Worm (Caenorhabditis elegans): ENCODE measurements around the gene F11C1.9.

F11C1.9 gene

ce11 chrX:12977451-12977850, at the start of gene F11C1.9:
F11C1.9 (minus strand) TSS chrX:12977551.
- no peak for TF ChIP-seq ztf-6 (GFP tag; IDR thresholded peaks at IDR 0.05)
- no peak for TF ChIP-seq nfya-1 (tag; optimal IDR thresholded peaks at IDR 0.05; ENCODE audit: borderline replicate concordance, insufficient read depth)
- TF ChIP-seq F33H1.4 (GFP tag; IDR thresholded peaks at IDR 0.05) = no peak
- TF ChIP-seq akir-1 (GFP tag; optimal IDR thresholded peaks at IDR 0.05) = no peak
- TF ChIP-seq snpc-4 (GFP tag; optimal IDR thresholded peaks at IDR 0.05) = no peak
- no peak for TF ChIP-seq snpc-4 (tag; optimal IDR thresholded peaks at IDR 0.05)

- no peak for TF ChIP-seq rec-8 (tag; optimal IDR thresholded peaks at IDR 0.05)
- TF ChIP-seq ceh-79 (tag; optimal IDR thresholded peaks at IDR 0.05) = no peak
- no peak for TF ChIP-seq hsf-1 (GFP tag; IDR thresholded peaks at IDR 0.05)
- no peak for TF ChIP-seq Y53F4B.3 (GFP tag; IDR thresholded peaks at IDR 0.05)
- no peak for TF ChIP-seq aptf-3 (GFP tag; IDR thresholded peaks at IDR 0.05)
- no peak for TF ChIP-seq ceh-40 (GFP tag; IDR thresholded peaks at IDR 0.05)
These were observed 44.1 kb upstream of the F11C1.9 start for ce11 chrX:13021446-13021845.

- TF ChIP-seq mxl-1 (tag; optimal IDR thresholded peaks at IDR 0.05) = no peak
- no peak for TF ChIP-seq ekl-4 (GFP tag; IDR thresholded peaks at IDR 0.05)
- TF ChIP-seq K12H6.12 (tag; optimal IDR thresholded peaks at IDR 0.05) = no peak
- TF ChIP-seq egl-18 (GFP tag; IDR thresholded peaks at IDR 0.05) = no peak
- TF ChIP-seq F10E7.11 (tag; optimal IDR thresholded peaks at IDR 0.05) = no peak
- TF ChIP-seq ZK185.1 (tag; optimal IDR thresholded peaks at IDR 0.05; ENCODE audit: poor library complexity, severe bottlenecking) = no peak
- no peak for TF ChIP-seq tbx-9 (tag; optimal IDR thresholded peaks at IDR 0.05; ENCODE audit: borderline replicate concordance)
- no peak for TF ChIP-seq pbrm-1 (GFP tag; IDR thresholded peaks at IDR 0.05)
- no peak for TF ChIP-seq B0019.2 (GFP tag; conservative IDR thresholded peaks at IDR 0.05)
These were observed 38.9 kb upstream of the F11C1.9 start for ce11 chrX:13016290-13016689.

- no peak for TF ChIP-seq attf-3 (GFP tag; conservative IDR thresholded peaks at IDR 0.05)
- TF ChIP-seq B0035.1 (tag; optimal IDR thresholded peaks at IDR 0.05) = no peak
- no peak for TF ChIP-seq lin-40 (tag; optimal IDR thresholded peaks at IDR 0.05)
- no peak for TF ChIP-seq ceh-40 (GFP tag; IDR thresholded peaks at IDR 0.05)
- TF ChIP-seq madf-6 (GFP tag; IDR thresholded peaks at IDR 0.05) = no peak
- no peak for TF ChIP-seq F22D6.2 (tag; optimal IDR thresholded peaks at IDR 0.05)
- no peak for TF ChIP-seq tbp1 (GFP tag; optimal IDR thresholded peaks at IDR 0.05)
- no peak for TF ChIP-seq ccch-3 (GFP tag; optimal IDR thresholded peaks at IDR 0.05)
- no peak for TF ChIP-seq ztf-6 (GFP tag; IDR thresholded peaks at IDR 0.05)
- no peak for TF ChIP-seq snpc-3.4 (tag; optimal IDR thresholded peaks at IDR 0.05)
- TF ChIP-seq unc-130 (GFP tag; optimal IDR thresholded peaks at IDR 0.05) = no peak
These were observed 37.0 kb upstream of the F11C1.9 start for ce11 chrX:13014341-13014740.

ce11 chrX:13011897-13012296, 34.5 kb upstream of the F11C1.9 start:
- no peak for TF ChIP-seq somi-1 (GFP tag; optimal IDR thresholded peaks at IDR 0.05)
- no peak for TF ChIP-seq rcor-1 (GFP tag; IDR thresholded peaks at IDR 0.05)
- TF ChIP-seq F52B5.7 (tag; optimal IDR thresholded peaks at IDR 0.05) = no peak
- no peak for TF ChIP-seq aptf-2 (GFP tag; conservative IDR thresholded peaks at IDR 0.05)
- TF ChIP-seq F33H1.4 (GFP tag; IDR thresholded peaks at IDR 0.05) = no peak
- no peak for TF ChIP-seq B0336.3 (GFP tag; IDR thresholded peaks at IDR 0.05)
- TF ChIP-seq hlh-26 (GFP tag; conservative IDR thresholded peaks at IDR 0.05) = no peak
- TF ChIP-seq lag-1 (GFP tag; IDR thresholded peaks at IDR 0.05) = no peak
- no peak for TF ChIP-seq ZK185.1 (tag; optimal IDR thresholded peaks at IDR 0.05; ENCODE audit: poor library complexity, severe bottlenecking)

All from whole organism, young adult.